Fruit fly (Drosophila melanogaster): ENCODE data around the gene CG11586.

CG11586 gene

dm6 chr3L:4269920-4270319, 7.7 kb upstream of the CG11586 start (continued):
- TF ChIP-seq vnd (GFP tag; IDR thresholded peaks at IDR 0.05; ENCODE audit: partially characterized antibody) (no peak), CG4707 (GFP tag; optimal IDR thresholded peaks at IDR 0.05) (peak; percentile 33), amos (GFP tag; IDR thresholded peaks at IDR 0.05; ENCODE audit: partially characterized antibody) (no peak), CG13775 (GFP tag; optimal IDR thresholded peaks at IDR 0.05) (peak; percentile 38), cg (GFP tag; optimal IDR thresholded peaks at IDR 0.05) (no peak), NfI (GFP tag; optimal IDR thresholded peaks at IDR 0.05) (peak; percentile 65), mirr (GFP tag; optimal IDR thresholded peaks at IDR 0.05) (no peak), grn (GFP tag; optimal IDR thresholded peaks at IDR 0.05) (no peak), hkb (optimal IDR thresholded peaks at IDR 0.05) (no peak), hkb (GFP tag; IDR thresholded peaks at IDR 0.05) (peak; percentile 84), CrebB (tag; optimal IDR thresholded peaks at IDR 0.05) (peak; percentile 60), CG16863 (GFP tag; optimal IDR thresholded peaks at IDR 0.05) (no peak), CG7786 (GFP tag; optimal IDR thresholded peaks at IDR 0.05) (no peak), CkIIα-i1 (GFP tag; IDR thresholded peaks at IDR 0.05) (no peak), sqz (GFP tag; optimal IDR thresholded peaks at IDR 0.05) (peak; percentile 44), oc (tag; optimal IDR thresholded peaks at IDR 0.05) (peak; percentile 74), Awh (GFP tag; IDR thresholded peaks at IDR 0.05) (no peak; the same call in 1 of the 2 replicates), Side (GFP tag; optimal IDR thresholded peaks at IDR 0.05) (no peak), CG7271 (tag; optimal IDR thresholded peaks at IDR 0.05) (peak; percentile 13), peb (GFP tag; IDR thresholded peaks at IDR 0.05) (peak; percentile 7; the same call in 1 of the 2 replicates), ap (GFP tag; IDR thresholded peaks at IDR 0.05) (peak; percentile 53), D19B (GFP tag; optimal IDR thresholded peaks at IDR 0.05) (no peak), gsb-n (tag; optimal IDR thresholded peaks at IDR 0.05) (peak; percentile 61), CG17361 (GFP tag; IDR thresholded peaks at IDR 0.05) (peak; percentile 86), salm (tag; optimal IDR thresholded peaks at IDR 0.05) (peak; percentile 62), eyg (GFP tag; optimal IDR thresholded peaks at IDR 0.05) (no peak), kni (GFP tag; optimal IDR thresholded peaks at IDR 0.05) (peak; percentile 63), caup (GFP tag; optimal IDR thresholded peaks at IDR 0.05; ENCODE audit: severe bottlenecking) (peak; percentile 53), Mad (GFP tag; optimal IDR thresholded peaks at IDR 0.05) (no peak), CG31224 (GFP tag; IDR thresholded peaks at IDR 0.05) (peak; percentile 20; the same call in 1 of the 2 replicates), CG6765 (GFP tag; optimal IDR thresholded peaks at IDR 0.05) (peak; percentile 49), CG16815 (GFP tag; optimal IDR thresholded peaks at IDR 0.05) (peak; percentile 31), HLHmδ (GFP tag; optimal IDR thresholded peaks at IDR 0.05) (no peak), pum (GFP tag; optimal IDR thresholded peaks at IDR 0.05) (no peak), GATAe (GFP tag; conservative IDR thresholded peaks at IDR 0.05) (no peak), CG6654 (GFP tag; optimal IDR thresholded peaks at IDR 0.05) (no peak), CG10431 (GFP tag; optimal IDR thresholded peaks at IDR 0.05) (peak; percentile 66), kay (GFP tag; optimal IDR thresholded peaks at IDR 0.05) (no peak), Hey (tag; optimal IDR thresholded peaks at IDR 0.05) (no peak), Ssrp (tag; optimal IDR thresholded peaks at IDR 0.05) (peak; percentile 72), pita (GFP tag; optimal IDR thresholded peaks at IDR 0.05) (no peak), sob (GFP tag; IDR thresholded peaks at IDR 0.05) (peak; percentile 61; the same call in 1 of the 2 replicates), slp2 (GFP tag; optimal IDR thresholded peaks at IDR 0.05) (no peak), Dip3 (GFP tag; optimal IDR thresholded peaks at IDR 0.05) (no peak), CG1529 (GFP tag; optimal IDR thresholded peaks at IDR 0.05) (peak; percentile 58), CG10565 (GFP tag; optimal IDR thresholded peaks at IDR 0.05) (no peak), gem (tag; optimal IDR thresholded peaks at IDR 0.05) (peak; percentile 84), esg (GFP tag; conservative IDR thresholded peaks at IDR 0.05) (peak; percentile 65), MTF-1 (GFP tag; optimal IDR thresholded peaks at IDR 0.05; ENCODE audit: borderline replicate concordance) (peak; percentile 15), Dbx (GFP tag; IDR thresholded peaks at IDR 0.05) (0 out of 3 replicates have a peak, but pooled peaks have one; percentile 25), dm (GFP tag; optimal IDR thresholded peaks at IDR 0.05) (no peak)

All from whole organism, embryonic.